Worm (Caenorhabditis elegans): ENCODE measurements around the gene ads-1.

ce11 chrIII:282506-282905 lies 15.8 kb downstream of the ads-1 start:
- TF ChIP-seq ztf-29 (GFP tag; IDR thresholded peaks at IDR 0.05) (no peak), tab-1 (GFP tag; IDR thresholded peaks at IDR 0.05) (no peak), ref-1 (GFP tag; conservative IDR thresholded peaks at IDR 0.05) (no peak), T22C8.4 (GFP tag; IDR thresholded peaks at IDR 0.05) (no peak), flt-1 (GFP tag; IDR thresholded peaks at IDR 0.05) (no peak), med-1 (GFP tag; optimal IDR thresholded peaks at IDR 0.05; ENCODE audit: insufficient read depth) (no peak), cog-1 (tag; optimal IDR thresholded peaks at IDR 0.05) (no peak), ztf-23 (GFP tag; IDR thresholded peaks at IDR 0.05) (no peak), klf-2 (GFP tag; conservative IDR thresholded peaks at IDR 0.05) (no peak)
